Fruit fly (Drosophila melanogaster): ENCODE data around the gene futsch.

futsch gene

DNA sequence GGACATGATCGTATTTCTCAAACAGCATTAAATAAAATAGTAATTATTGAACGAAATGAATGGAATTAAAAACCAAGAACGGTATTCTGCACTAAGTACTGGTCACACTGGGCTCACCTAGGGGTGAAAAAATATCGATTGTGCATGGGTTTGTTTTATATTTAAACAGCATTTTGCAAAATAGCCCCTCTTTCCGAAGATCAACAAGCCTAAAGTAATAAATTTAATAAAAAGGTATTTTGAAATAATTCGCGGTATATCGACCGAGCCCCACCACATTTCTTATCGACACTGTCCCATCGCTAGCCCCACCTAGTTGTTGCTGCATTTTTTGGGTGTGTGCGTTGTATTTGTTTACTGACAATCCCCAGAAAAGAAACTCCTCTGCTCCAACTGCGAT, 61.7 kb downstream of the futsch start, which contains the start of gene pck (continued):
- TF ChIP-seq Pdp1 (GFP tag; optimal IDR thresholded peaks at IDR 0.05) (peak; percentile 32 to 76), CG4707 (GFP tag; optimal IDR thresholded peaks at IDR 0.05) (no peak), seq (GFP tag; IDR thresholded peaks at IDR 0.05) (peak; percentile 67; the same call in 1 of the 2 replicates), YL-1 (GFP tag; optimal IDR thresholded peaks at IDR 0.05) (peak; percentile 84), oc (tag; optimal IDR thresholded peaks at IDR 0.05) (no peak), CG32767 (GFP tag; IDR thresholded peaks at IDR 0.05) (peak; percentile 65), CG18262 (tag; optimal IDR thresholded peaks at IDR 0.05) (peak; percentile 55), vvl (GFP tag; IDR thresholded peaks at IDR 0.05) (peak; percentile 86), nerfin-1 (tag; optimal IDR thresholded peaks at IDR 0.05) (peak; percentile 33)

dm6 chrX:1472222-1472621, 63.4 kb downstream of the futsch start, which contains the start of gene CG14780:
CG14780 (plus strand) TSS chrX:1472522.
- TF ChIP-seq abd-A (tag; optimal IDR thresholded peaks at IDR 0.05) (no peak), Oaz (GFP tag; IDR thresholded peaks at IDR 0.05) (no peak), CG13296 (GFP tag; optimal IDR thresholded peaks at IDR 0.05) (no peak), CG12942 (GFP tag; optimal IDR thresholded peaks at IDR 0.05) (no peak), CG10462 (GFP tag; optimal IDR thresholded peaks at IDR 0.05) (no peak), disco-r (GFP tag; optimal IDR thresholded peaks at IDR 0.05) (no peak), CG16779 (GFP tag; IDR thresholded peaks at IDR 0.05) (no peak), CG33557 (GFP tag; optimal IDR thresholded peaks at IDR 0.05) (no peak), Dad (GFP tag; optimal IDR thresholded peaks at IDR 0.05) (no peak), CG15514 (GFP tag; optimal IDR thresholded peaks at IDR 0.05) (no peak), Dek (tag; optimal IDR thresholded peaks at IDR 0.05) (no peak), da (GFP tag; optimal IDR thresholded peaks at IDR 0.05) (no peak), Awh (GFP tag; IDR thresholded peaks at IDR 0.05) (no peak)

DNA sequence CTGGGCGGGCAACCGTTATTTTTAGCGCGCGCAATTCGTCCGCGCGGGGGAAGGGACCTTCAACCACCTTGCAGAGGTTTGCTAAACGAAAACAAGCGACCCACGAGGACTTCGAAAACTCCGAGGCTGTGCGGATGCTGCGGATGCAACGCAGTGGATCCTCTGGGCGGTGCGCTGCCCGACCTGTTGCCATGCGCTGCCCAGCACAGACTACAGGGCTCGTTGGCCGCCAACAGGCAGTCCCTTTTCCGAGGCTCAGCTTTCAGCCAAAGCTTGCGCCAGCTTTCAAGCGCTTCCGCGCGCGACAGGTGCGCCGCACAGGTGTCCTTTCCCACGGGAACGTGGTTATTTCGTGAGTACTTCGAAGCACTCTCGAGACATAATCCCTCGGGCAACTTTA, 67.6 kb downstream of the futsch start:
- TF ChIP-seq scrt (GFP tag; optimal IDR thresholded peaks at IDR 0.05) (peak; percentile 92), Drgx (GFP tag; IDR thresholded peaks at IDR 0.05) (0 out of 2 replicates have a peak, but pooled peaks have one; percentile 3), Gug (GFP tag; IDR thresholded peaks at IDR 0.05) (no peak), Fer1 (GFP tag; optimal IDR thresholded peaks at IDR 0.05) (peak; percentile 87), Deaf1 (tag; optimal IDR thresholded peaks at IDR 0.05) (peak; percentile 43)

DNA sequence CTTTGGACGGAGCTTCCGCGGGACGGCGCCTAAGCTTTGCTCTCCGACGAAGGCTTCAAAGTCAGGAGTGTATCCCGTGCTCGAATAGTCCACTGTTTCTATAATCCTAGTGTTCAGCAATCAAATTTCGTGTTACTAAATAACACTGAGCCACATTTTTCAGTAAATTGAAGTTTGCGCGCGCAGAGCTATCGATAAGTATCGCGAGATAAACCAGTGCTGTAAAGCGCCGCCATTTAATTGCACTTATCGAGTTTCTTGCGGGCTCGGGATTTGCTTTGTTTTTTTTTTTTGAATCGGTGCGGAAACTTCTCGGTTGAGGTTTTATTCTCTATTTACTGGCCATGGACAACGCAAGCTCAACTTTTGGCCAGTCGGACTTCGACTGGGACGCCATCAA, 68.0 kb downstream of the futsch start, which contains the start of the genes Rab27 and mei-38:
Gene Rab27 (minus strand): TSS at position 127 of the 400 bp plus-strand sequence.
Gene mei-38 (plus strand): TSS at position 216 of the 400 bp plus-strand sequence.
- TF ChIP-seq ttk (GFP tag; IDR thresholded peaks at IDR 0.05) (no peak), CG12391 (tag; optimal IDR thresholded peaks at IDR 0.05) (no peak), Myb (GFP tag; optimal IDR thresholded peaks at IDR 0.05) (peak; percentile 75), CG13624 (GFP tag; optimal IDR thresholded peaks at IDR 0.05) (peak; percentile 39), shn (GFP tag; optimal IDR thresholded peaks at IDR 0.05) (no peak), Meics (GFP tag; optimal IDR thresholded peaks at IDR 0.05) (no peak), CG9609 (GFP tag; optimal IDR thresholded peaks at IDR 0.05) (peak; percentile 42), sob (GFP tag; IDR thresholded peaks at IDR 0.05) (peak; percentile 61; the same call in 1 of the 2 replicates), CG31224 (GFP tag; IDR thresholded peaks at IDR 0.05) (no peak), CG15601 (tag; optimal IDR thresholded peaks at IDR 0.05) (no peak), CG10565 (GFP tag; optimal IDR thresholded peaks at IDR 0.05) (no peak), CG30020 (tag; optimal IDR thresholded peaks at IDR 0.05) (no peak), Ets97D (GFP tag; optimal IDR thresholded peaks at IDR 0.05) (peak; percentile 54), ken (GFP tag; IDR thresholded peaks at IDR 0.05) (0 out of 3 replicates have a peak, but pooled peaks have one; percentile 48), CG13296 (GFP tag; optimal IDR thresholded peaks at IDR 0.05) (no peak), E2f1 (GFP tag; IDR thresholded peaks at IDR 0.05) (peak; percentile 27; the same call in 1 of the 2 replicates), E2f2 (GFP tag; IDR thresholded peaks at IDR 0.05) (peak; percentile 97), CG11085 (GFP tag; IDR thresholded peaks at IDR 0.05) (no peak), exex (tag; optimal IDR thresholded peaks at IDR 0.05) (no peak), sim (GFP tag; IDR thresholded peaks at IDR 0.05) (no peak), Atf6 (GFP tag; IDR thresholded peaks at IDR 0.05) (no peak), hth (optimal IDR thresholded peaks at IDR 0.05) (no peak), zfh2 (GFP tag; optimal IDR thresholded peaks at IDR 0.05) (peak; percentile 53)

Data from whole organism, embryonic.